Fruit fly (Drosophila melanogaster) whole organism, pupa: ENCODE measurements around the gene ATPsynGL.

Experiments used
- CG12605 ChIP-seq: fragments of 200-800 bp; sonication (Bioruptor generic); IDR thresholded peaks from 2 replicates; pipeline ENCODE4 v1.3.6; 2022; ENCODE audit warnings: missing biosample characterization, missing genetic modification characterization
- CG32121 ChIP-seq: fragments of 200-800 bp; sonication (Bioruptor generic); IDR thresholded peaks from 2 replicates; pipeline ENCODE4 v1.3.6; 2022; ENCODE audit warnings: missing biosample characterization, missing genetic modification characterization
- CG9948 ChIP-seq: fragments of 200-800 bp; sonication (Bioruptor generic); optimal IDR thresholded peaks from 2 replicates; lab custom pipeline; 2018; ENCODE audit warnings: missing biosample characterization, mild to moderate bottlenecking, missing genetic modification characterization, moderate library complexity
- fd96Ca ChIP-seq: fragments of 200-800 bp; sonication (Bioruptor generic); IDR thresholded peaks from 3 replicates; pipeline ENCODE4 v1.3.6; 2022; ENCODE audit warnings: missing biosample characterization, missing genetic modification characterization

DNA sequence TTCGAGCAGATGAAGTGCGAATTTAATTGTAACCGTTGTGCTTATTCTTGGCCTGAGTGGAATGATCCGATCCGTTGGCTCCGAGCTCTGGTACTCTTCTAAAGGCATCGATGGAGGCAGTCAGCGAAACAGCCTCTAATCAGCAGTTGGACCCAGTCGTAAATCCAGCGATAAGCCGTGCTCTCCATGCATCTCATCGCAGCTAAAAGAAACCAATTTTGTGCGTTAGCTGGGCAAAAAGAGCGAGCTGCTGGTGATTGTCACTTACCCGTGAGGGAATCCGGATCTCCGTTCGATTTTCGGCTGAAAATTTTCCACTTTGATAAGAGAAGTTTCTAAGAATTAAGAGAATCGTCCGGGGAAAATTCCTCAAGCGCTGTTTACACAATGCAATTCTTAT, 48.8 kb downstream of the ATPsynGL start, which contains the start of gene LKRSDH:
- no peak for TF ChIP-seq CG9948 (tag; lab: Kevin White, UChicago)
- 0 out of 2 replicates have a peak, but pooled peaks have one; percentile 17 for TF ChIP-seq CG32121 (GFP tag; lab: Robert Waterston, UW)
- TF ChIP-seq fd96Ca (GFP tag; lab: Robert Waterston, UW), result no peak
- TF ChIP-seq CG12605 (GFP tag; lab: Robert Waterston, UW), result no peak
